Fruit fly (Drosophila melanogaster): Measurements from ENCODE around the gene Pgant4.

- TF ChIP-seq CG8478 (optimal IDR thresholded peaks at IDR 0.05) (no peak), CTCF (optimal IDR thresholded peaks at IDR 0.05) (no peak)
These were observed 20.1 kb upstream of the Pgant4 start, which contains the start of gene CG12795 for dm6 chr2L:3452286-3452685.
